4 worm cellular contexts compared by ENCODE assay signal in the genomic region with DNA sequence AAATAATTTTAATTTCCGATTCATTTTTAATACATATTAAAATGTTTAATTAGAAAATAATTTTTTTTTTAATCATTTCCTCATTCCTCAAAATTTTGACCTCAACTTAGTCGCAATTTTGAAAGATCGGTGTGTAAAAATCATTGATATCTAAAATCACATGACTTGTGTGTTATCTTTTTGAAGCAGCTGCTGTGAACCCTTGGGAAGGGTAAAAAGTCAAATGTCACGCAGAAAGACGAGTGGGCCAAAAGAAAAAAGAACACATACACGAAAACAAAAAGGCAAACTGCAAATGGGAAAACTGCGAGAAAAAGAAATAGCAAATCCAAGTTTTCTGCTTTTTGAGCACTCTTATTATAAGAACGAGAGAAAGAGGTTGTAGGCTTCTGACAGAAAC.
TF ChIP-seq lines count a peak whose summit lies in the region.

No protein-coding gene starts in this region.

TF ChIP-seq in whole organism, L1 larva, 84 proteins besides CTCF, POLR2A, EP300 and RAD21 (continues in another document):
- TF ChIP-seq lsy-2 (tag; optimal IDR thresholded peaks at IDR 0.05; lab: Kevin White, UChicago) (peak; percentile 4 to 34), nhr-20 (tag; optimal IDR thresholded peaks at IDR 0.05; lab: Kevin White, UChicago) (peak; percentile 9), dsc-1 (tag; optimal IDR thresholded peaks at IDR 0.05; lab: Kevin White, UChicago) (no peak), lin-14 (GFP tag; optimal IDR thresholded peaks at IDR 0.05; lab: Kevin White, UChicago) (peak; percentile 64), lin-35 (GFP tag; optimal IDR thresholded peaks at IDR 0.05; lab: Kevin White, UChicago) (no peak), lir-3 (tag; optimal IDR thresholded peaks at IDR 0.05; lab: Kevin White, UChicago; ENCODE audit: poor library complexity) (no peak), nhr-12 (tag; optimal IDR thresholded peaks at IDR 0.05; lab: Kevin White, UChicago) (no peak), tbx-2 (tag; optimal IDR thresholded peaks at IDR 0.05; lab: Kevin White, UChicago) (no peak), hlh-17 (GFP tag; optimal IDR thresholded peaks at IDR 0.05; lab: Kevin White, UChicago; ENCODE audit: borderline replicate concordance) (no peak), aly-2 (tag; optimal IDR thresholded peaks at IDR 0.05; lab: Kevin White, UChicago) (no peak), nhr-19 (GFP tag; conservative IDR thresholded peaks at IDR 0.05; lab: Robert Waterston, UW) (peak; percentile 38), unc-98 (GFP tag; IDR thresholded peaks at IDR 0.05; lab: Robert Waterston, UW) (no peak), ceh-88 (GFP tag; IDR thresholded peaks at IDR 0.05; lab: Robert Waterston, UW) (no peak), mab-9 (GFP tag; IDR thresholded peaks at IDR 0.05; lab: Robert Waterston, UW) (no peak), C34B4.2 (tag; optimal IDR thresholded peaks at IDR 0.05; lab: Kevin White, UChicago) (no peak), ztf-11 (tag; optimal IDR thresholded peaks at IDR 0.05; lab: Kevin White, UChicago) (no peak), nhr-71 (tag; optimal IDR thresholded peaks at IDR 0.05; lab: Kevin White, UChicago) (peak; percentile 70), Y116A8C.19 (tag; optimal IDR thresholded peaks at IDR 0.05; lab: Kevin White, UChicago; ENCODE audit: borderline replicate concordance) (no peak), ceh-8 (GFP tag; optimal IDR thresholded peaks at IDR 0.05; lab: Kevin White, UChicago) (no peak), mdl-1 (tag; optimal IDR thresholded peaks at IDR 0.05; lab: Kevin White, UChicago) (no peak), unc-62 (GFP tag; optimal IDR thresholded peaks at IDR 0.05; lab: Kevin White, UChicago) (no peak), mep-1 (tag; optimal IDR thresholded peaks at IDR 0.05; lab: Kevin White, UChicago) (peak; percentile 32)

TF ChIP-seq in whole organism, L2 larva, 48 proteins besides CTCF, POLR2A, EP300 and RAD21:
- TF ChIP-seq lsy-2 (tag; optimal IDR thresholded peaks at IDR 0.05; lab: Kevin White, UChicago): peak in 1 of 2 experiments; percentile 38
- no peak for TF ChIP-seq snpc-4 (tag; optimal IDR thresholded peaks at IDR 0.05; lab: Kevin White, UChicago)
- peak; percentile 31 for TF ChIP-seq C34F6.9 (tag; optimal IDR thresholded peaks at IDR 0.05; lab: Kevin White, UChicago)
- peak; percentile 44 for TF ChIP-seq sma-9 (GFP tag; optimal IDR thresholded peaks at IDR 0.05; lab: Kevin White, UChicago)
- no peak for TF ChIP-seq sma-9 (tag; optimal IDR thresholded peaks at IDR 0.05; lab: Kevin White, UChicago)
- TF ChIP-seq nhr-129 (tag; optimal IDR thresholded peaks at IDR 0.05; lab: Kevin White, UChicago): peak; percentile 33
- no peak for TF ChIP-seq unc-62 (GFP tag; optimal IDR thresholded peaks at IDR 0.05; lab: Kevin White, UChicago)

TF ChIP-seq in whole organism, L3 larva, 47 proteins besides CTCF, POLR2A, EP300 and RAD21:
- TF ChIP-seq nhr-25 (tag; optimal IDR thresholded peaks at IDR 0.05; lab: Kevin White, UChicago) (no peak), lin-39 (tag; optimal IDR thresholded peaks at IDR 0.05; lab: Kevin White, UChicago) (peak; percentile 67), nfya-1 (tag; optimal IDR thresholded peaks at IDR 0.05; lab: Kevin White, UChicago; ENCODE audit: insufficient read depth) (peak; percentile 28)

TF ChIP-seq in whole organism, L4 larva, 104 proteins besides CTCF, POLR2A, EP300 and RAD21:
- TF ChIP-seq zag-1 (tag; optimal IDR thresholded peaks at IDR 0.05; lab: Kevin White, UChicago) (no peak), egl-27 (tag; optimal IDR thresholded peaks at IDR 0.05; lab: Kevin White, UChicago) (no peak), T26A8.4 (GFP tag; IDR thresholded peaks at IDR 0.05; lab: Robert Waterston, UW) (no peak), hlh-30 (tag; optimal IDR thresholded peaks at IDR 0.05; lab: Kevin White, UChicago; ENCODE audit: insufficient read depth) (peak; percentile 81), daf-16 (GFP tag; optimal IDR thresholded peaks at IDR 0.05; lab: Kevin White, UChicago) (peak in 1 of 2 experiments; percentile 12), daf-16 (tag; optimal IDR thresholded peaks at IDR 0.05; lab: Kevin White, UChicago) (no peak), lsy-2 (tag; optimal IDR thresholded peaks at IDR 0.05; lab: Kevin White, UChicago) (peak in 1 of 2 experiments; percentile 38), hif-1 (tag; optimal IDR thresholded peaks at IDR 0.05; lab: Kevin White, UChicago) (peak in 1 of 2 experiments; percentile 42), unc-62 (GFP tag; optimal IDR thresholded peaks at IDR 0.05 in 1 of 2; lab: Kevin White, UChicago) (peak in 1 of 2 experiments; percentile 22), unc-62 (tag; optimal IDR thresholded peaks at IDR 0.05; lab: Kevin White, UChicago) (no peak), daf-19 (GFP tag; conservative IDR thresholded peaks at IDR 0.05; lab: Robert Waterston, UW) (no peak)
